Worm (Caenorhabditis elegans): ENCODE results near the gene C25E10.10.

C25E10.10 gene

ce11 chrV:9073322-9074038 lies 17.3 kb upstream of the C25E10.10 start, which contains the start of gene oac-50:
Gene oac-50, minus strand, starts transcription at chrV:9073540.
- TF ChIP-seq sma-9 (GFP tag; optimal IDR thresholded peaks at IDR 0.05) (peak; percentile 2), sma-9 (tag; optimal IDR thresholded peaks at IDR 0.05) (no peak), F13H6.1 (tag; optimal IDR thresholded peaks at IDR 0.05) (peak; percentile 27), zag-1 (tag; optimal IDR thresholded peaks at IDR 0.05) (no peak)

- TF ChIP-seq mab-5 (tag; optimal IDR thresholded peaks at IDR 0.05) (no peak), R02D3.7 (tag; optimal IDR thresholded peaks at IDR 0.05) (no peak), lin-13 (GFP tag; optimal IDR thresholded peaks at IDR 0.05) (no peak), nhr-237 (tag; optimal IDR thresholded peaks at IDR 0.05) (no peak), nhr-129 (tag; optimal IDR thresholded peaks at IDR 0.05) (no peak), gmeb-1 (tag; optimal IDR thresholded peaks at IDR 0.05) (no peak), nhr-23 (tag; optimal IDR thresholded peaks at IDR 0.05) (no peak), alr-1 (tag; optimal IDR thresholded peaks at IDR 0.05) (no peak), nhr-10 (tag; optimal IDR thresholded peaks at IDR 0.05) (no peak), C34F6.9 (tag; optimal IDR thresholded peaks at IDR 0.05) (no peak), ztf-1 (GFP tag; conservative IDR thresholded peaks at IDR 0.05) (no peak), lin-11 (tag; optimal IDR thresholded peaks at IDR 0.05) (no peak), snpc-4 (tag; optimal IDR thresholded peaks at IDR 0.05) (no peak), nhr-12 (tag; optimal IDR thresholded peaks at IDR 0.05) (no peak), mbf-1 (tag; optimal IDR thresholded peaks at IDR 0.05) (no peak), mdl-1 (tag; optimal IDR thresholded peaks at IDR 0.05) (no peak)
Measured at ce11 chrV:9069680-9070079, 13.5 kb upstream of the C25E10.10 start, which contains the start of gene T27E4.5. Gene T27E4.5, minus strand, starts transcription at chrV:9069780.

DNA sequence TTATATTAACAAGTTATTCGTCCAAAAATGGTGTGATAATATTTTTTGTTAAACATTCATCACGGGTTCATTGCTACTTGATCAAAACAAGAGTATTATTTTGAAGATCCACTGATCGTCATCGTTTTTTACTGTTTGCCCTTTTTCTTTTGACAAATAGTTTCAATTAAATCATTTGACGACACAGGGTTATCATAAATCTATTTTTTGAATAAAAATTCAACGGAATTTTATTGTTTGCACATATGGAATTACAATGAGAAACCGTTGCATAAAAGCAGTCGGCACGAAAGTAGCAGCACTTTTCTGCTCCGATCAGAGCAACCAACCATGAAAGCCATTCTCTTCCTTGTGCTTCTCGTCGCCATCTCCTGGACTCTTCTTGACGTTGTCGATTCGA lies 11.5 kb upstream of the C25E10.10 start, which contains the start of gene fip-2:
fip-2 (plus strand) TSS at position 301 of the 400 bp plus-strand sequence.
- TF ChIP-seq ztf-11 (tag; optimal IDR thresholded peaks at IDR 0.05) (no peak), nhr-77 (tag; optimal IDR thresholded peaks at IDR 0.05) (no peak)

DNA sequence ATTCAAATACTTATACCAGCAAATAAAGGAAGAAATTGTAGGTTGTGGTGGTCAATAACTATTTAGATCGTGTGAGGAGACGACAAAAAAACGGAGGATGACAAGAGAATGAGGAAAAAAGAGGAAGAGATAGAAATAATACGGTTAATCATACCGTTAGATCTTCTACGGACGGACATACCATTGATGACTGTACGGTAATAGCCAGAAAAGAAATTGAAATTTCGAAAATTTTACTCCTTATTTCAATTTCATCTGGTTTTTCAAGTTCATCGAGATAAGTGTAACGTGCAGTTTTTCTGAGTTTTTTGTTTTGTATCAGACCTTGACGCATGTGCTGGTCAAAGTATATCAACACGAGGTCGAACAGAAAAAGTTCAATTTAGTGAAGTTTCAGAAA lies 9.8 kb upstream of the C25E10.10 start:
- TF ChIP-seq nhr-11 (tag; optimal IDR thresholded peaks at IDR 0.05) (no peak), blmp-1 (tag; optimal IDR thresholded peaks at IDR 0.05; ENCODE audit: insufficient read depth) (peak; percentile 61), fos-1 (tag; optimal IDR thresholded peaks at IDR 0.05) (no peak), peb-1 (tag; optimal IDR thresholded peaks at IDR 0.05) (no peak), ceh-16 (tag; optimal IDR thresholded peaks at IDR 0.05) (peak; percentile 30), ceh-82 (tag; optimal IDR thresholded peaks at IDR 0.05) (no peak), nhr-23 (tag; optimal IDR thresholded peaks at IDR 0.05) (no peak), unc-55 (GFP tag; optimal IDR thresholded peaks at IDR 0.05) (no peak), Y55F3AM.14 (GFP tag; optimal IDR thresholded peaks at IDR 0.05) (no peak), R02D3.7 (tag; optimal IDR thresholded peaks at IDR 0.05) (no peak), mdl-1 (tag; optimal IDR thresholded peaks at IDR 0.05) (no peak), nhr-237 (tag; optimal IDR thresholded peaks at IDR 0.05) (no peak), sma-3 (GFP tag; optimal IDR thresholded peaks at IDR 0.05) (no peak), ZK546.5 (tag; optimal IDR thresholded peaks at IDR 0.05) (no peak), unc-39 (tag; optimal IDR thresholded peaks at IDR 0.05) (no peak), unc-62 (GFP tag; optimal IDR thresholded peaks at IDR 0.05) (no peak), nhr-10 (tag; optimal IDR thresholded peaks at IDR 0.05) (no peak), sem-4 (tag; optimal IDR thresholded peaks at IDR 0.05) (no peak), elt-3 (tag; optimal IDR thresholded peaks at IDR 0.05) (no peak), mab-5 (tag; optimal IDR thresholded peaks at IDR 0.05) (no peak), mbf-1 (tag; optimal IDR thresholded peaks at IDR 0.05) (no peak), aly-2 (tag; optimal IDR thresholded peaks at IDR 0.05) (no peak), sma-9 (GFP tag; optimal IDR thresholded peaks at IDR 0.05) (peak; percentile 25), sma-9 (tag; optimal IDR thresholded peaks at IDR 0.05) (no peak), nhr-25 (tag; optimal IDR thresholded peaks at IDR 0.05) (peak; percentile 35)

All from whole organism, L2 larva.